Worm (Caenorhabditis elegans) whole organism, early embryonic: Measurements from ENCODE around the gene Y45F10B.12.
A peak's percentile ranks its signal among the peaks of the same experiment; 100 is the strongest.

Experiments used
- B0310.2 ChIP-seq: sonication (generic microtip); optimal IDR thresholded peaks from 2 replicates; lab custom pipeline; 2016; ENCODE audit warnings: mild to moderate bottlenecking, missing genetic modification characterization, missing compliant biosample characterization
- F13C5.2 ChIP-seq: sonication (generic microtip); optimal IDR thresholded peaks from 2 replicates; lab custom pipeline; 2017; ENCODE audit warnings: mild to moderate bottlenecking, missing genetic modification characterization, inconsistent platforms, missing compliant biosample characterization
- aly-1 ChIP-seq: sonication (generic microtip); optimal IDR thresholded peaks from 2 replicates; lab custom pipeline; 2016; ENCODE audit warnings: missing genetic modification characterization, missing compliant biosample characterization
- ama-1 ChIP-seq: fragments of 150-350 bp; optimal IDR thresholded peaks from 2 replicates; lab custom pipeline; 2014
- ceh-13 ChIP-seq: fragments of 200-800 bp; sonication (Bioruptor generic); optimal IDR thresholded peaks from 2 replicates; lab custom pipeline; 2018; ENCODE audit warnings: mild to moderate bottlenecking, missing genetic modification characterization, missing compliant biosample characterization
- ceh-36 ChIP-seq: sonication (generic microtip); optimal IDR thresholded peaks from 2 replicates; lab custom pipeline; 2016; ENCODE audit warnings: missing genetic modification characterization, inconsistent platforms, missing compliant biosample characterization
- ets-7 ChIP-seq: sonication (generic microtip); optimal IDR thresholded peaks from 2 replicates; lab custom pipeline; 2016; ENCODE audit warnings: missing genotype, missing genetic modification characterization, missing compliant biosample characterization
- flt-1 ChIP-seq: fragments of 200-800 bp; sonication (Bioruptor generic); IDR thresholded peaks from 2 replicates; pipeline ENCODE4 v1.3.6; 2022; ENCODE audit warnings: missing genetic modification characterization, missing compliant biosample characterization
- hmbx-1 ChIP-seq: sonication (generic microtip); optimal IDR thresholded peaks from 2 replicates; lab custom pipeline; 2016; ENCODE audit warnings: mild to moderate bottlenecking, missing genetic modification characterization, missing compliant biosample characterization
- hmg-4 ChIP-seq: fragments of 200-800 bp; sonication (Bioruptor generic); optimal IDR thresholded peaks from 2 replicates; lab custom pipeline; 2018; ENCODE audit warnings: mild to moderate bottlenecking, missing genetic modification characterization, missing compliant biosample characterization
- hnd-1 ChIP-seq: sonication (generic microtip); optimal IDR thresholded peaks from 2 replicates; lab custom pipeline; 2016; ENCODE audit warnings: missing genetic modification characterization, missing compliant biosample characterization
- pes-1 ChIP-seq: fragments of 200-800 bp; sonication (Bioruptor generic); IDR thresholded peaks from 2 replicates; pipeline ENCODE4 v1.3.6; 2022; ENCODE audit warnings: missing genetic modification reagents, missing genetic modification characterization, missing compliant biosample characterization
- scrt-1 ChIP-seq: fragments of 200-800 bp; sonication (Bioruptor generic); IDR thresholded peaks from 2 replicates; pipeline ENCODE4 v1.3.6; 2022; ENCODE audit warnings: missing genetic modification characterization, missing compliant biosample characterization
- sea-1 ChIP-seq: fragments of 200-800 bp; sonication (Bioruptor generic); conservative IDR thresholded peaks from 2 replicates; pipeline ENCODE4 v1.3.6; 2022; ENCODE audit warnings: missing genetic modification characterization, missing compliant biosample characterization
- tbx-11 ChIP-seq: fragments of 200-800 bp; sonication (Bioruptor generic); IDR thresholded peaks from 2 replicates; pipeline ENCODE4 v1.3.6; 2022; ENCODE audit warnings: missing genetic modification characterization, missing compliant biosample characterization
- tbx-37 ChIP-seq: fragments of 200-800 bp; sonication (Bioruptor generic); conservative IDR thresholded peaks from 2 replicates; pipeline ENCODE4 v1.3.6; 2022; ENCODE audit warnings: missing genetic modification reagents, missing genetic modification characterization, missing compliant biosample characterization
- tra-4 ChIP-seq: sonication (generic microtip); optimal IDR thresholded peaks from 2 replicates; lab custom pipeline; 2017; ENCODE audit warnings: missing genetic modification characterization, missing compliant biosample characterization

Gene Y45F10B.12

DNA sequence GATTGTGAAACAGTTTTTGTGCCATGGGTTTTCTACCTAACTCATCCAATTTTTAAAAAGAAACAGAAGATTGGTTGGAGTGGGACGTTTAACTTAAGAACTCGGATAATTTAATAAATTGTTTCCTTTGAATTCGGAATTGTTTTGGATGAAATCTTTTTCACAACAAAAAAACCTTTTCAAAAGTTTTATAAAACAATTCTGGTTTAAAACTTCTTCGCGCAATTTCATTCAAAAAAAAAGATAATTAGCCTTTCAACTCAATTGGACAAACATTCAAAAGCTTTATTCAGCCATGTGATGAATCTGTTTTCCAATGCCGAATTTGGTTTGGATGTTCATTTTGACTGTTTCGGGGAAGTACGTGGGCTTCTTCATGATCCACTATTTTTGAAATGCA is at the start of gene Y45F10B.12:
TSS of gene Y45F10B.12 (plus strand) at position 301 of the 400 bp plus-strand sequence.
- no peak for TF ChIP-seq sea-1 (GFP tag; lab: Robert Waterston, UW)
- TF ChIP-seq tbx-11 (GFP tag; lab: Robert Waterston, UW) = no peak
- no peak for TF ChIP-seq ceh-13 (GFP tag; lab: Kevin White, UChicago)
- no peak for TF ChIP-seq pes-1 (GFP tag; lab: Robert Waterston, UW)
- TF ChIP-seq ama-1 (lab: Kevin White, UChicago) = no peak
- no peak for TF ChIP-seq hmg-4 (GFP tag; lab: Kevin White, UChicago)
- no peak for TF ChIP-seq ceh-36 (tag; lab: Kevin White, UChicago)
- TF ChIP-seq tra-4 (tag; lab: Kevin White, UChicago) = no peak
- TF ChIP-seq B0310.2 (tag; lab: Kevin White, UChicago) = no peak
- TF ChIP-seq scrt-1 (GFP tag; lab: Robert Waterston, UW) = no peak
- no peak for TF ChIP-seq hmbx-1 (tag; lab: Kevin White, UChicago)
- TF ChIP-seq hnd-1 (tag; lab: Kevin White, UChicago) = no peak
- no peak for TF ChIP-seq ets-7
- TF ChIP-seq tbx-37 (GFP tag; lab: Robert Waterston, UW) = no peak
- no peak for TF ChIP-seq aly-1
- no peak for TF ChIP-seq flt-1 (GFP tag; lab: Robert Waterston, UW)
- TF ChIP-seq F13C5.2 = no peak

DNA sequence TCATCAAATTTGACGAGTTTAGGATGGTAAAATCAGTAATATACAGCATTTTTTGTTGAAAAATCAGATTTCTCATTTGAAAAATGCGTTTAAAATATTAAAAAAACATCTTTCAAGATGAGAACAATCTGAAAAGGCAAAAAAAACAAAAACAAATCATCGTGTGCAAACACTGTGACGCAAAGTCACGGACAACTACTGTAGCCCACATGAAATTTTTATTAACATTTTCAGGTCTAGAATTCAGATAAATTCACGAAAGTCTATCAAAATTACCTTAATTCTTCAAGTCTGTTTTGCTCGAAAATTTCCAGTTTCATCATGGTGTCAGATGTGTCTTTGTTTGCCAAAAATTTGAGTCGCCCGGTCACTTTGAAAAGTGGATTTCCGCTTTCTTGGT is 48.4 kb upstream of the Y45F10B.12 start:
- TF ChIP-seq scrt-1 (GFP tag; lab: Robert Waterston, UW) = no peak
- TF ChIP-seq ets-7 = no peak
- TF ChIP-seq ceh-36 (tag; lab: Kevin White, UChicago) = no peak
- TF ChIP-seq tbx-37 (GFP tag; lab: Robert Waterston, UW) = no peak
- TF ChIP-seq B0310.2 (tag; lab: Kevin White, UChicago) = no peak
- no peak for TF ChIP-seq hnd-1 (tag; lab: Kevin White, UChicago)
- no peak for TF ChIP-seq ceh-13 (GFP tag; lab: Kevin White, UChicago)
- no peak for TF ChIP-seq F13C5.2
- no peak for TF ChIP-seq tra-4 (tag; lab: Kevin White, UChicago)
- TF ChIP-seq sea-1 (GFP tag; lab: Robert Waterston, UW) = no peak
- TF ChIP-seq pes-1 (GFP tag; lab: Robert Waterston, UW) = no peak
- no peak for TF ChIP-seq tbx-11 (GFP tag; lab: Robert Waterston, UW)
- no peak for TF ChIP-seq hmg-4 (GFP tag; lab: Kevin White, UChicago)
- TF ChIP-seq flt-1 (GFP tag; lab: Robert Waterston, UW) = no peak
- TF ChIP-seq ama-1 (lab: Kevin White, UChicago) = no peak
- no peak for TF ChIP-seq hmbx-1 (tag; lab: Kevin White, UChicago)

DNA sequence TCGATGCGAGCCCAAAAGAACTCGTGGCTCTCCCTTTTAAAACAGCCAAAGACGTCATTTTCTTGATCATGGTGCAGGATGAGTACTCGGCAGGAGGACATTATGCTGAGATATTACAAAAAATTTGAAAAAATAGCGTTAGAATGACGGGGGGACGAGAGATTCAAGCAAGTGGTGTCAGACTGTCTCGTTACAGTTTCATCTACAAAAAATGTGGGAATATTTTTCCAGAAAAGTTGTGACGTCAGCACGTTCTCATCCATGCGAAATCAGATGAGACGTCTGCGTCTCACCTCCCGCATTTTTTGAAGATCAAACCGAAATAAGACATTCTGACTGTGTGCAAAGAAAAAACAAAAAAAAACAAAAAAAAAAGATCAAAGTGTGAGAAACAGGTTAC is 47.1 kb upstream of the Y45F10B.12 start, which contains the start of gene rsd-2:
TSS of gene rsd-2 (minus strand) at position 101 of the 400 bp plus-strand sequence.
- TF ChIP-seq ceh-13 (GFP tag; lab: Kevin White, UChicago) (no peak), tbx-37 (GFP tag; lab: Robert Waterston, UW) (no peak), pes-1 (GFP tag; lab: Robert Waterston, UW) (no peak), scrt-1 (GFP tag; lab: Robert Waterston, UW) (no peak), B0310.2 (tag; lab: Kevin White, UChicago) (no peak)

DNA sequence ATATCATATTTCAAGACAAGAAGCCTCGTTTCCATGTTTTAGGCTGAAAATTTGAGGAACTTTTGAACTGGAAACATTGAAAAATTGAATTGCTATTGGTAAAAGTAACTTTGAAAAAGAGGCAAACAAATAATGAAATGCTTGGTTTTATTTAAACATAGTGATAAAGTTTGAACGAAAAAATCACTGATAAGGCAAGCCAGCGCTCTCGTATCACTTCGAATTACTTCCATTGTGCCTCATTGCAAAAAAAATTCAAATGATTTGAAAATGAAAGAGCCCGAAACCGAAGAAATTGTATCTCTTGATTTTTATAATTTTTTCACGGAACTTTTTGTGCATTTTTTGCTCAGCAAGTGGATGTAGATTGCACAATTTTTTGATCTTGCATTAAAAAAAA is 39.1 kb upstream of the Y45F10B.12 start, which contains the start of gene F52G2.3:
TSS of gene F52G2.3 (minus strand) at position 43 of the 400 bp plus-strand sequence.
- no peak for TF ChIP-seq tra-4 (tag; lab: Kevin White, UChicago)
- no peak for TF ChIP-seq aly-1
- TF ChIP-seq hmbx-1 (tag; lab: Kevin White, UChicago) = no peak

DNA sequence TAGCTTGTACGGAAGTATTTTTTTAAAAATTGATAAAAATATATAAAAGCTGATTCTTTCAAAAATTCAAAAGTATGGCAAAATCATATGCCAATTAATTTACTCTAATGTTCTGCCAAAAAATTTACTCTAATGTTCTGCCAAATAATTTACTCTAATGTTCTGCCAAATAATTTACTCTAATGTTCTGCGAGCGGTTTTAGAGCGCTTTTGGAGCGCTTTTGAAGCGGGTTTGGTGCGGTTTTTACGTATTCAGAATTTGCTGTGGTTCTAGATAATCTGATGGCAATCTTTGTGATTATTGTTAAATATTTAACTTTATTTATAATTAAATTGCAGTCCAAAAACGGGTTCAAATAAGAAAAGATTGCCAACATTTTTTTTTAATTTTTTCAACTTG is 37.9 kb upstream of the Y45F10B.12 start:
- TF ChIP-seq hmg-4 (GFP tag; lab: Kevin White, UChicago) (no peak), F13C5.2 (peak; percentile 30), hmbx-1 (tag; lab: Kevin White, UChicago) (peak; percentile 21), sea-1 (GFP tag; lab: Robert Waterston, UW) (no peak)

DNA sequence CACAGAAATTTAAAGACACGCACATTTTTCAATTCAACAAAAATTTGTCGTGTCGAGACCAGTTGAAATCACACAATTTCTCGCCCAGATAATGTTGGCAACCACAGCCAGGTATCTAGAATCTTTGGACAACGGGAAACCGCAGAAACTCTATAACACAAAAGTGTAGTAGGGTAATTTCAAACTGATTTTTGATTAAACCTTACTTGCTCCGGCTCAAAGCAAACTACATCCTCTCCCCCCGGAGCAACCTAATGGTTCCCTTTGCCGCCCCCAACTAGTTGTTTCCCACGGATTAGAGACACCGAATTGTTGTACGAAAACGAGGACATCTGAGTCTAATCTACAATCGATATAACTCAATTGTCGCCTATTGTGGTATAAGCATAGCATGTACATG is 32.9 kb upstream of the Y45F10B.12 start:
- TF ChIP-seq pes-1 (GFP tag; lab: Robert Waterston, UW) (no peak), sea-1 (GFP tag; lab: Robert Waterston, UW) (no peak), scrt-1 (GFP tag; lab: Robert Waterston, UW) (no peak), ceh-36 (tag; lab: Kevin White, UChicago) (no peak), tbx-11 (GFP tag; lab: Robert Waterston, UW) (no peak), flt-1 (GFP tag; lab: Robert Waterston, UW) (no peak), ets-7 (no peak), ceh-13 (GFP tag; lab: Kevin White, UChicago) (no peak), hmbx-1 (tag; lab: Kevin White, UChicago) (no peak), B0310.2 (tag; lab: Kevin White, UChicago) (no peak), hmg-4 (GFP tag; lab: Kevin White, UChicago) (no peak), F13C5.2 (no peak), hnd-1 (tag; lab: Kevin White, UChicago) (no peak), tra-4 (tag; lab: Kevin White, UChicago) (no peak), ama-1 (lab: Kevin White, UChicago) (no peak), tbx-37 (GFP tag; lab: Robert Waterston, UW) (no peak), aly-1 (no peak)

DNA sequence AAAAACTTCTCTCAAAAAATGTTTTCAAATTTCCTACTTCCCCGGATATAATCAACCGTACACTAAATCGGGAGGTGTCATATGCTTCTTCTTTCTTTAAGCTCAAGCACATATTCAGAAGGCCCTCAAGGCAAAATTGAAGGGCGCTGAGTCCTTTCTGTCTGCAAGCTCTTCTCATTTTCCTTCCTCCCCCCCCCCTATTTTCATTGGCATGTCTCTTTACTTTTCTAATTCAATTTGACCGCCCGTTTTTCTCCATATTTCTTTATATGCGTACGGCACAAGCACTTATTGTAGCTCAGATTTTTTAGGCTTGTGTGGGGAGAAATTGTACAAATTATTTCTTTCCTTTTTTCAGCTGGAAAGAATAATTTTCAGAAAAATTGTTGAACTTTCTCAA is 31.8 kb upstream of the Y45F10B.12 start:
- TF ChIP-seq scrt-1 (GFP tag; lab: Robert Waterston, UW) (no peak), tbx-11 (GFP tag; lab: Robert Waterston, UW) (no peak), hmbx-1 (tag; lab: Kevin White, UChicago) (no peak), flt-1 (GFP tag; lab: Robert Waterston, UW) (no peak), tbx-37 (GFP tag; lab: Robert Waterston, UW) (no peak), F13C5.2 (no peak), B0310.2 (tag; lab: Kevin White, UChicago) (no peak), pes-1 (GFP tag; lab: Robert Waterston, UW) (no peak), aly-1 (no peak), hnd-1 (tag; lab: Kevin White, UChicago) (no peak), ceh-36 (tag; lab: Kevin White, UChicago) (no peak), hmg-4 (GFP tag; lab: Kevin White, UChicago) (no peak)
